Fruit fly (Drosophila melanogaster): ENCODE results near the gene CtsB.

Gene CtsB

dm6 chrX:13815526-13816173 lies 33.7 kb upstream of the CtsB start (continued):
- TF ChIP-seq fd102C (GFP tag; optimal IDR thresholded peaks at IDR 0.05) (no peak), sc (optimal IDR thresholded peaks at IDR 0.05) (no peak), sc (GFP tag; optimal IDR thresholded peaks at IDR 0.05) (peak; percentile 29), Mad (GFP tag; optimal IDR thresholded peaks at IDR 0.05) (peak; percentile 36), exex (tag; optimal IDR thresholded peaks at IDR 0.05) (no peak), Dip3 (GFP tag; optimal IDR thresholded peaks at IDR 0.05) (peak; percentile 14), CG12942 (GFP tag; optimal IDR thresholded peaks at IDR 0.05) (peak; percentile 37), C15 (GFP tag; IDR thresholded peaks at IDR 0.05) (no peak), CG12299 (tag; optimal IDR thresholded peaks at IDR 0.05) (no peak), gcm (GFP tag; optimal IDR thresholded peaks at IDR 0.05) (peak; percentile 36), fru (optimal IDR thresholded peaks at IDR 0.05) (no peak), HmgZ (tag; optimal IDR thresholded peaks at IDR 0.05) (no peak), CG10959 (GFP tag; IDR thresholded peaks at IDR 0.05) (no peak), CG6683 (GFP tag; optimal IDR thresholded peaks at IDR 0.05) (no peak), run (tag; optimal IDR thresholded peaks at IDR 0.05) (peak; percentile 42), pita (GFP tag; optimal IDR thresholded peaks at IDR 0.05) (no peak), Mrtf (GFP tag; IDR thresholded peaks at IDR 0.05) (no peak), Side (GFP tag; optimal IDR thresholded peaks at IDR 0.05) (peak; percentile 40), CG6654 (GFP tag; optimal IDR thresholded peaks at IDR 0.05) (peak; percentile 32), zfh2 (GFP tag; optimal IDR thresholded peaks at IDR 0.05) (peak; percentile 28), CG17612 (GFP tag; IDR thresholded peaks at IDR 0.05) (no peak), CG10979 (tag; optimal IDR thresholded peaks at IDR 0.05) (peak; percentile 59), Sox100B (GFP tag; optimal IDR thresholded peaks at IDR 0.05) (peak; percentile 73), klu (GFP tag; IDR thresholded peaks at IDR 0.05) (0 out of 2 replicates have a peak, but pooled peaks have one; percentile 8), Gug (GFP tag; IDR thresholded peaks at IDR 0.05) (0 out of 4 replicates have a peak, but pooled peaks have one; percentile 43), Bteb2 (GFP tag; optimal IDR thresholded peaks at IDR 0.05) (no peak), sug (tag; optimal IDR thresholded peaks at IDR 0.05) (peak; percentile 22), CG31365 (tag; optimal IDR thresholded peaks at IDR 0.05) (no peak), CG12104 (GFP tag; optimal IDR thresholded peaks at IDR 0.05) (no peak), Awh (GFP tag; IDR thresholded peaks at IDR 0.05) (no peak), CG17186 (GFP tag; optimal IDR thresholded peaks at IDR 0.05) (no peak), D (optimal IDR thresholded peaks at IDR 0.05) (no peak), D (GFP tag; optimal IDR thresholded peaks at IDR 0.05) (peak; percentile 61), CG16863 (GFP tag; optimal IDR thresholded peaks at IDR 0.05) (peak; percentile 28), cas (GFP tag; IDR thresholded peaks at IDR 0.05) (no peak), tx (GFP tag; optimal IDR thresholded peaks at IDR 0.05) (no peak), ind (GFP tag; optimal IDR thresholded peaks at IDR 0.05) (peak; percentile 60), CG10267 (tag; optimal IDR thresholded peaks at IDR 0.05) (peak; percentile 43), BtbVII (GFP tag; optimal IDR thresholded peaks at IDR 0.05) (peak; percentile 51), CG5245 (GFP tag; optimal IDR thresholded peaks at IDR 0.05) (peak; percentile 40), gcm2 (GFP tag; optimal IDR thresholded peaks at IDR 0.05) (no peak), ash1 (GFP tag; optimal IDR thresholded peaks at IDR 0.05) (no peak), CG3726 (GFP tag; IDR thresholded peaks at IDR 0.05) (0 out of 3 replicates have a peak, but pooled peaks have one; percentile 35), H2.0 (GFP tag; IDR thresholded peaks at IDR 0.05) (peak; percentile 43; the same call in 1 of the 2 replicates), CG2712 (tag; optimal IDR thresholded peaks at IDR 0.05) (peak; percentile 60), CG5953 (GFP tag; IDR thresholded peaks at IDR 0.05) (no peak), CG11085 (GFP tag; IDR thresholded peaks at IDR 0.05) (no peak), chif (GFP tag; optimal IDR thresholded peaks at IDR 0.05) (peak in 1 of 2 experiments; percentile 36), Eip74EF (GFP tag; optimal IDR thresholded peaks at IDR 0.05) (peak in 1 of 2 experiments; percentile 73), crc (GFP tag; optimal IDR thresholded peaks at IDR 0.05) (peak; percentile 41), NC2α (GFP tag; optimal IDR thresholded peaks at IDR 0.05) (no peak)
